Worm (Caenorhabditis elegans): ENCODE data around the gene ape-1.
A peak's percentile ranks its signal among the peaks of the same experiment; 100 is the strongest.

ape-1 gene

ce11 chrV:11673746-11674365 lies 1.9 kb upstream of the ape-1 start:
- no peak for TF ChIP-seq tbx-7 (tag; optimal IDR thresholded peaks at IDR 0.05)
- TF ChIP-seq tbx-2 (tag; optimal IDR thresholded peaks at IDR 0.05) = peak; percentile 1
- peak; percentile 27 for TF ChIP-seq pax-1 (tag; optimal IDR thresholded peaks at IDR 0.05)
- no peak for TF ChIP-seq elt-4 (tag; optimal IDR thresholded peaks at IDR 0.05)
- TF ChIP-seq C38D4.7 (GFP tag; optimal IDR thresholded peaks at IDR 0.05) = no peak
- peak; percentile 9; the same call in 1 of the 2 replicates for TF ChIP-seq sox-2 (GFP tag; IDR thresholded peaks at IDR 0.05)
- no peak for TF ChIP-seq hlh-8 (tag; optimal IDR thresholded peaks at IDR 0.05)
- peak; percentile 3 for TF ChIP-seq ceh-31 (tag; optimal IDR thresholded peaks at IDR 0.05)
- TF ChIP-seq rnt-1 (tag; optimal IDR thresholded peaks at IDR 0.05) = peak; percentile 13
- TF ChIP-seq ref-2 (tag; optimal IDR thresholded peaks at IDR 0.05) = peak; percentile 57
- peak; percentile 45 for TF ChIP-seq nfya-1 (tag; optimal IDR thresholded peaks at IDR 0.05)
- peak; percentile 65 for TF ChIP-seq hlh-30 (tag; optimal IDR thresholded peaks at IDR 0.05; ENCODE audit: insufficient read depth)
- no peak for TF ChIP-seq unc-42 (tag; optimal IDR thresholded peaks at IDR 0.05)
- TF ChIP-seq pha-2 (tag; optimal IDR thresholded peaks at IDR 0.05) = peak; percentile 57

ce11 chrV:11674594-11675579 lies 851 bp upstream of the ape-1 start:
- TF ChIP-seq unc-42 (tag; optimal IDR thresholded peaks at IDR 0.05) (peak; percentile 89), fkh-10 (GFP tag; optimal IDR thresholded peaks at IDR 0.05) (peak; percentile 5), sox-4 (tag; optimal IDR thresholded peaks at IDR 0.05) (no peak), elt-2 (tag; optimal IDR thresholded peaks at IDR 0.05) (peak; percentile 68), pha-2 (tag; optimal IDR thresholded peaks at IDR 0.05) (peak; percentile 7)

- no peak for TF ChIP-seq Y22D7AL.16 (tag; optimal IDR thresholded peaks at IDR 0.05)
- TF ChIP-seq unc-55 (GFP tag; optimal IDR thresholded peaks at IDR 0.05) = no peak
- no peak for TF ChIP-seq dve-1 (tag; optimal IDR thresholded peaks at IDR 0.05)
- TF ChIP-seq sdc-2 (tag; optimal IDR thresholded peaks at IDR 0.05) = no peak
- no peak for TF ChIP-seq ceh-14 (tag; optimal IDR thresholded peaks at IDR 0.05)
- TF ChIP-seq elt-2 (tag; optimal IDR thresholded peaks at IDR 0.05) = no peak
- no peak for TF ChIP-seq unc-86 (tag; optimal IDR thresholded peaks at IDR 0.05)
- no peak for TF ChIP-seq nhr-11 (tag; optimal IDR thresholded peaks at IDR 0.05)
These were observed 760 bp downstream of the ape-1 start for ce11 chrV:11676498-11676897.

ce11 chrV:11677030-11677429 lies 1.3 kb downstream of the ape-1 start:
- TF ChIP-seq nfya-1 (tag; optimal IDR thresholded peaks at IDR 0.05) = peak; percentile 61
- no peak for TF ChIP-seq npax-4 (tag; optimal IDR thresholded peaks at IDR 0.05)
- TF ChIP-seq fkh-10 (GFP tag; optimal IDR thresholded peaks at IDR 0.05) = no peak

- TF ChIP-seq K09A11.1 (tag; optimal IDR thresholded peaks at IDR 0.05; ENCODE audit: insufficient read depth) = no peak
- no peak for TF ChIP-seq C38D4.7 (GFP tag; optimal IDR thresholded peaks at IDR 0.05)
- no peak for TF ChIP-seq sox-2 (GFP tag; IDR thresholded peaks at IDR 0.05)
- TF ChIP-seq unc-55 (GFP tag; optimal IDR thresholded peaks at IDR 0.05) = peak; percentile 24
- no peak for TF ChIP-seq odd-2 (tag; optimal IDR thresholded peaks at IDR 0.05)
- no peak for TF ChIP-seq mec-3 (tag; optimal IDR thresholded peaks at IDR 0.05; ENCODE audit: borderline replicate concordance)
These were observed 1.8 kb downstream of the ape-1 start for ce11 chrV:11677494-11677893.

All from whole organism, late embryonic.